Worm (Caenorhabditis elegans): ENCODE measurements around the gene T05A8.3.

The T05A8.3 gene

ce11 chrII:2717335-2717734 is at the start of gene T05A8.3:
TSS of gene T05A8.3 (minus strand) at chrII:2717435.
- TF ChIP-seq elt-1 (tag; optimal IDR thresholded peaks at IDR 0.05) = no peak
- no peak for TF ChIP-seq F13H6.1 (tag; optimal IDR thresholded peaks at IDR 0.05)
- no peak for TF ChIP-seq unc-39 (tag; optimal IDR thresholded peaks at IDR 0.05)
- no peak for TF ChIP-seq nhr-77 (tag; optimal IDR thresholded peaks at IDR 0.05)
- TF ChIP-seq nhr-23 (tag; optimal IDR thresholded peaks at IDR 0.05) = no peak
- no peak for TF ChIP-seq nhr-12 (tag; optimal IDR thresholded peaks at IDR 0.05)
- no peak for TF ChIP-seq Y55F3AM.14 (GFP tag; optimal IDR thresholded peaks at IDR 0.05)
- no peak for TF ChIP-seq ztf-4 (tag; optimal IDR thresholded peaks at IDR 0.05)
- TF ChIP-seq mdl-1 (tag; optimal IDR thresholded peaks at IDR 0.05) = no peak
- TF ChIP-seq R02D3.7 (tag; optimal IDR thresholded peaks at IDR 0.05) = no peak
- no peak for TF ChIP-seq egl-27 (tag; optimal IDR thresholded peaks at IDR 0.05)
- no peak for TF ChIP-seq ZK546.5 (tag; optimal IDR thresholded peaks at IDR 0.05)
- no peak for TF ChIP-seq blmp-1 (tag; optimal IDR thresholded peaks at IDR 0.05; ENCODE audit: insufficient read depth)
- no peak for TF ChIP-seq lsy-2 (tag; optimal IDR thresholded peaks at IDR 0.05)
- no peak for TF ChIP-seq skn-1 (tag; optimal IDR thresholded peaks at IDR 0.05)

DNA sequence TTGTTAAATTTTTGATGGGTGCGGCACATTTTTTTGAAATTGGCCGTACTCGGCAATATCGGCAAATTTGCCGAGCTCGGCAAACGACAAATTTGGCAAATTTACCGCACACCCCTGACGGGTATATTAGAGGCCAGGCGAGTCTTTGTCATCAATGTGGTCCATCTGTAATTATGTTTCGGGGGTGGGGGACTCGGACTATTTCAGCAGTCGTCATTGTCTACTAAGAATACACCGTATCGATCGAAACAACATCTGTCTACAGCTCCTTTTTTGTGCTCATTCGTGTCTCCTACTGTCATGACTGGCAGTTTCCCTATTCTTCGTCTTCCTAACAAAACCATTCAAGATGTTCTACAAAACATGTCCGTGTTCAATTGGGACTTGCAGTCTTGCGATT is 49.1 kb upstream of the T05A8.3 start, which contains the start of gene F08D12.15:
TSS of gene F08D12.15 (plus strand) at position 301 of the 400 bp plus-strand sequence.
- TF ChIP-seq nhr-21 (tag; optimal IDR thresholded peaks at IDR 0.05) (no peak), blmp-1 (tag; optimal IDR thresholded peaks at IDR 0.05; ENCODE audit: insufficient read depth) (no peak), mbf-1 (tag; optimal IDR thresholded peaks at IDR 0.05) (no peak), nhr-129 (tag; optimal IDR thresholded peaks at IDR 0.05) (no peak), unc-62 (GFP tag; optimal IDR thresholded peaks at IDR 0.05) (no peak), alr-1 (tag; optimal IDR thresholded peaks at IDR 0.05) (no peak), nhr-237 (tag; optimal IDR thresholded peaks at IDR 0.05) (no peak), nhr-10 (tag; optimal IDR thresholded peaks at IDR 0.05) (no peak), ceh-82 (tag; optimal IDR thresholded peaks at IDR 0.05) (no peak), nhr-25 (tag; optimal IDR thresholded peaks at IDR 0.05) (no peak), unc-39 (tag; optimal IDR thresholded peaks at IDR 0.05) (no peak), gmeb-1 (tag; optimal IDR thresholded peaks at IDR 0.05) (no peak), ztf-1 (GFP tag; conservative IDR thresholded peaks at IDR 0.05) (no peak), nhr-11 (tag; optimal IDR thresholded peaks at IDR 0.05) (no peak), sem-4 (tag; optimal IDR thresholded peaks at IDR 0.05) (no peak), sma-9 (GFP tag; optimal IDR thresholded peaks at IDR 0.05) (no peak), sma-9 (tag; optimal IDR thresholded peaks at IDR 0.05) (no peak)

ce11 chrII:2764664-2765063 is 47.4 kb upstream of the T05A8.3 start, which contains the start of gene fbxb-108:
TSS of gene fbxb-108 (plus strand) at chrII:2764964.
- TF ChIP-seq unc-39 (tag; optimal IDR thresholded peaks at IDR 0.05) (no peak), ceh-82 (tag; optimal IDR thresholded peaks at IDR 0.05) (no peak), ZK546.5 (tag; optimal IDR thresholded peaks at IDR 0.05) (no peak), ama-1 (optimal IDR thresholded peaks at IDR 0.05) (no peak), crh-2 (tag; optimal IDR thresholded peaks at IDR 0.05) (no peak), aly-2 (tag; optimal IDR thresholded peaks at IDR 0.05) (no peak), Y55F3AM.14 (GFP tag; optimal IDR thresholded peaks at IDR 0.05) (no peak), C34F6.9 (tag; optimal IDR thresholded peaks at IDR 0.05) (no peak), egl-27 (tag; optimal IDR thresholded peaks at IDR 0.05) (no peak), nhr-237 (tag; optimal IDR thresholded peaks at IDR 0.05) (no peak), peb-1 (tag; optimal IDR thresholded peaks at IDR 0.05) (no peak), mdl-1 (tag; optimal IDR thresholded peaks at IDR 0.05) (no peak), sem-4 (tag; optimal IDR thresholded peaks at IDR 0.05) (no peak), ztf-11 (tag; optimal IDR thresholded peaks at IDR 0.05) (no peak)

DNA sequence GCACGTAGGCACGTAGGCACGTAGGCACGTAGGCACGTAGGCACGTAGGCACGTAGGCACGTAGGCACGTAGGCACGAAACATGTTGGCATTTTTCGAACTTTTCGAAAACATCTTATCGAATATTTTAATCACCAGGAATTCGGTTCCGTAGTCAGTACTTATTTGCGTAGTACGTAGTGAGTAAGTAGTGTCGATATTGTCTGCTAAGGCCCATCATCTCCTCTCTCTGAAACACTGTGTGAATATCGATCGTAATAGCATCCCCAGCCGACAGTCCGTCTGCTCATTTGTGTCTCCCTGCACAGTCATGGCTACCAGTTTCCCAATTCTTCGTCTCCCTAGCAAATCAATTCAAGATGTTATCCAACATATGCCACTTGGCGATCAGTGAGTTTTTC is 44.9 kb upstream of the T05A8.3 start, which contains the start of gene fbxb-106:
TSS of gene fbxb-106 (plus strand) at position 301 of the 400 bp plus-strand sequence.
- TF ChIP-seq lin-39 (tag; optimal IDR thresholded peaks at IDR 0.05) (no peak), unc-55 (GFP tag; optimal IDR thresholded peaks at IDR 0.05) (no peak), unc-39 (tag; optimal IDR thresholded peaks at IDR 0.05) (no peak), zag-1 (tag; optimal IDR thresholded peaks at IDR 0.05) (no peak), ztf-4 (tag; optimal IDR thresholded peaks at IDR 0.05) (no peak), ceh-16 (tag; optimal IDR thresholded peaks at IDR 0.05) (no peak), lsy-2 (tag; optimal IDR thresholded peaks at IDR 0.05) (no peak), elt-1 (tag; optimal IDR thresholded peaks at IDR 0.05) (no peak), nhr-11 (tag; optimal IDR thresholded peaks at IDR 0.05) (no peak), nhr-12 (tag; optimal IDR thresholded peaks at IDR 0.05) (no peak), ceh-82 (tag; optimal IDR thresholded peaks at IDR 0.05) (no peak), sem-4 (tag; optimal IDR thresholded peaks at IDR 0.05) (no peak)
